Worm (Caenorhabditis elegans) whole organism, young adult: ENCODE results near the gene nhr-246.

Experiments used
- B0336.3 ChIP-seq: fragments of 200-800 bp; sonication (Bioruptor generic); IDR thresholded peaks from 2 replicates; pipeline ENCODE4 v1.3.6; 2022; ENCODE audit warnings: missing genetic modification characterization, missing compliant biosample characterization
- C06A6.2 ChIP-seq: fragments of 200-800 bp; sonication (Bioruptor generic); conservative IDR thresholded peaks from 2 replicates; pipeline ENCODE4 v1.3.6; 2022; ENCODE audit warnings: missing genetic modification characterization, missing compliant biosample characterization
- F22D6.2 ChIP-seq: sonication (generic microtip); optimal IDR thresholded peaks from 2 replicates; lab custom pipeline; 2016; ENCODE audit warnings: mild to moderate bottlenecking, missing genetic modification characterization, missing compliant biosample characterization
- F39B2.1 ChIP-seq: fragments of 200-800 bp; sonication (Bioruptor generic); IDR thresholded peaks from 2 replicates; pipeline ENCODE4 v1.3.6; 2022; ENCODE audit warnings: missing genetic modification reagents, missing genetic modification characterization, missing compliant biosample characterization
- T26A5.8 ChIP-seq: sonication (generic microtip); optimal IDR thresholded peaks from 2 replicates; lab custom pipeline; 2016; ENCODE audit warnings: missing genetic modification characterization, missing compliant biosample characterization
- Y67H2A.10 ChIP-seq: fragments of 200-800 bp; sonication (Bioruptor generic); conservative IDR thresholded peaks from 2 replicates; pipeline ENCODE4 v1.3.6; 2022; ENCODE audit warnings: missing genetic modification reagents, missing genetic modification characterization, missing compliant biosample characterization
- Y79H2A.3 ChIP-seq: fragments of 200-800 bp; sonication (Bioruptor generic); conservative IDR thresholded peaks from 2 replicates; pipeline ENCODE4 v1.3.6; 2022; ENCODE audit warnings: missing genetic modification reagents, missing genetic modification characterization, missing compliant biosample characterization
- Y95B8A.8 ChIP-seq: fragments of 200-800 bp; sonication (Bioruptor generic); IDR thresholded peaks from 2 replicates; pipeline ENCODE4 v1.3.6; 2022; ENCODE audit warnings: missing genetic modification reagents, missing genetic modification characterization, missing compliant biosample characterization
- atf-7 ChIP-seq: sonication (generic microtip); optimal IDR thresholded peaks from 2 replicates; lab custom pipeline; 2017; ENCODE audit warnings: mild to moderate bottlenecking, missing genetic modification characterization, missing compliant biosample characterization
- bed-1 ChIP-seq: fragments of 200-800 bp; sonication (Bioruptor generic); IDR thresholded peaks from 2 replicates; pipeline ENCODE4 v1.3.6; 2022; ENCODE audit warnings: missing genetic modification reagents, missing genetic modification characterization, missing compliant biosample characterization
- cebp-2 ChIP-seq: fragments of 200-800 bp; sonication (Bioruptor generic); IDR thresholded peaks from 2 replicates; pipeline ENCODE4 v1.3.6; 2022; ENCODE audit warnings: missing genetic modification characterization, missing compliant biosample characterization
- ceh-100 ChIP-seq: fragments of 200-800 bp; sonication (Bioruptor generic); IDR thresholded peaks from 2 replicates; pipeline ENCODE4 v1.3.6; 2022; ENCODE audit warnings: missing genetic modification reagents, missing genetic modification characterization, missing compliant biosample characterization
- ceh-79 ChIP-seq: sonication (generic microtip); optimal IDR thresholded peaks from 2 replicates; lab custom pipeline; 2017; ENCODE audit warnings: mild to moderate bottlenecking, missing genetic modification characterization, missing compliant biosample characterization
- ceh-91 ChIP-seq: fragments of 200-800 bp; sonication (Bioruptor generic); IDR thresholded peaks from 2 replicates; pipeline ENCODE4 v1.3.6; 2022; ENCODE audit warnings: missing genetic modification reagents, missing genetic modification characterization, missing compliant biosample characterization
- die-1 ChIP-seq: sonication (generic microtip); optimal IDR thresholded peaks from 2 replicates; lab custom pipeline; 2016; ENCODE audit warnings: missing genotype, mild to moderate bottlenecking, missing genetic modification characterization, missing compliant biosample characterization
- ets-4 ChIP-seq: fragments of 200-800 bp; sonication (Bioruptor generic); optimal IDR thresholded peaks from 2 replicates; lab custom pipeline; 2018; ENCODE audit warnings: mild to moderate bottlenecking, missing genetic modification characterization, missing compliant biosample characterization
- hlh-26 ChIP-seq: fragments of 200-800 bp; sonication (Bioruptor generic); conservative IDR thresholded peaks from 2 replicates; pipeline ENCODE4 v1.3.6; 2022; ENCODE audit warnings: missing genetic modification reagents, missing genetic modification characterization, missing compliant biosample characterization
- hmg-1.2 ChIP-seq: fragments of 200-800 bp; sonication (Bioruptor generic); IDR thresholded peaks from 2 replicates; pipeline ENCODE4 v1.3.6; 2022; ENCODE audit warnings: missing genetic modification reagents, missing genetic modification characterization, missing compliant biosample characterization
- hsf-1 ChIP-seq: fragments of 200-800 bp; sonication (Bioruptor generic); IDR thresholded peaks from 2 replicates; pipeline ENCODE4 v1.3.6; 2022; ENCODE audit warnings: missing genetic modification reagents, missing genetic modification characterization, missing compliant biosample characterization
- let-526 ChIP-seq: fragments of 200-800 bp; sonication (Bioruptor generic); IDR thresholded peaks from 2 replicates; pipeline ENCODE4 v1.3.6; 2022; ENCODE audit warnings: missing genetic modification reagents, missing genetic modification characterization, missing compliant biosample characterization
- lin-35 ChIP-seq, 3 experiments: fragments of 150-350 bp in 2 of 3; sonication (generic microtip) in 1 of 3; optimal IDR thresholded peaks; 2 replicates each; lab custom pipeline; 2014 to 2018; ENCODE audit warnings: missing biosample characterization in 3 of 3, missing genetic modification characterization in 3 of 3, missing genetic modification reagents in 3 of 3
- lsl-1 ChIP-seq: fragments of 200-800 bp; sonication (Bioruptor generic); optimal IDR thresholded peaks from 2 replicates; lab custom pipeline; 2018; ENCODE audit warnings: mild to moderate bottlenecking, missing genetic modification characterization, moderate library complexity, missing compliant biosample characterization
- mcd-1 ChIP-seq: fragments of 200-800 bp; sonication (Bioruptor generic); IDR thresholded peaks from 2 replicates; pipeline ENCODE4 v1.3.6; 2022; ENCODE audit warnings: missing genetic modification reagents, missing genetic modification characterization, missing compliant biosample characterization
- mel-28 ChIP-seq: sonication (generic microtip); optimal IDR thresholded peaks from 2 replicates; lab custom pipeline; 2016; ENCODE audit warnings: borderline replicate concordance, mild to moderate bottlenecking, missing genetic modification characterization, missing compliant biosample characterization
- nfyb-1 ChIP-seq: fragments of 200-800 bp; sonication (Bioruptor generic); IDR thresholded peaks from 2 replicates; pipeline ENCODE4 v1.3.6; 2022; ENCODE audit warnings: missing genetic modification reagents, missing genetic modification characterization, missing compliant biosample characterization
- nhr-179 ChIP-seq: sonication (generic microtip); optimal IDR thresholded peaks from 2 replicates; lab custom pipeline; 2016; ENCODE audit warnings: mild to moderate bottlenecking, missing genetic modification characterization, missing compliant biosample characterization
- nhr-27 ChIP-seq: fragments of 200-800 bp; sonication (Bioruptor generic); optimal IDR thresholded peaks from 2 replicates; lab custom pipeline; 2018; ENCODE audit warnings: mild to moderate bottlenecking, missing genetic modification characterization, moderate library complexity, missing compliant biosample characterization
- nhr-80 ChIP-seq: sonication (generic microtip); optimal IDR thresholded peaks from 2 replicates; lab custom pipeline; 2016; ENCODE audit warnings: missing genetic modification characterization, missing compliant biosample characterization
- pha-4 ChIP-seq: fragments of 150-350 bp; sonication (generic microtip); optimal IDR thresholded peaks from 2 replicates; lab custom pipeline; 2014; ENCODE audit warnings: missing biosample characterization, missing genetic modification reagents, missing genetic modification characterization
- snpc-1.1 ChIP-seq: sonication (generic microtip); optimal IDR thresholded peaks from 2 replicates; lab custom pipeline; 2017; ENCODE audit warnings: missing genetic modification characterization, mild to moderate bottlenecking, missing compliant biosample characterization, antibody characterized with exemption, moderate library complexity, missing genotype, missing genetic modification reagents; ENCODE audit not compliant: insufficient read depth
- somi-1 ChIP-seq: fragments of 200-800 bp; sonication (Bioruptor generic); optimal IDR thresholded peaks from 2 replicates; lab custom pipeline; 2018; ENCODE audit warnings: mild to moderate bottlenecking, missing genetic modification characterization, missing compliant biosample characterization
- sptf-2 ChIP-seq: fragments of 200-800 bp; sonication (Bioruptor generic); optimal IDR thresholded peaks from 2 replicates; lab custom pipeline; 2018; ENCODE audit warnings: mild to moderate bottlenecking, missing genetic modification characterization, missing compliant biosample characterization
- tbp1 ChIP-seq: fragments of 200-800 bp; sonication (Bioruptor generic); optimal IDR thresholded peaks from 2 replicates; lab custom pipeline; 2018; ENCODE audit warnings: mild to moderate bottlenecking, missing genetic modification characterization, missing compliant biosample characterization
- tbx-9 ChIP-seq: sonication (generic microtip); optimal IDR thresholded peaks from 2 replicates; lab custom pipeline; 2016; ENCODE audit warnings: borderline replicate concordance, missing genetic modification characterization, inconsistent platforms, missing compliant biosample characterization
- unc-130 ChIP-seq: sonication (generic microtip); optimal IDR thresholded peaks from 2 replicates; lab custom pipeline; 2016; ENCODE audit warnings: missing genetic modification reagents, missing genetic modification characterization, missing compliant biosample characterization
- zim-3 ChIP-seq: sonication (generic microtip); optimal IDR thresholded peaks from 2 replicates; lab custom pipeline; 2017; ENCODE audit warnings: mild to moderate bottlenecking, missing genetic modification characterization, moderate library complexity, missing compliant biosample characterization
- ztf-18 ChIP-seq: sonication (generic microtip); optimal IDR thresholded peaks from 2 replicates; lab custom pipeline; 2016; ENCODE audit warnings: missing genotype, mild to moderate bottlenecking, missing genetic modification characterization, missing compliant biosample characterization
- ztf-25 ChIP-seq: fragments of 200-800 bp; sonication (Bioruptor generic); IDR thresholded peaks from 2 replicates; pipeline ENCODE4 v1.3.6; 2022; ENCODE audit warnings: missing genetic modification reagents, missing genetic modification characterization, missing compliant biosample characterization

nhr-246 gene

DNA sequence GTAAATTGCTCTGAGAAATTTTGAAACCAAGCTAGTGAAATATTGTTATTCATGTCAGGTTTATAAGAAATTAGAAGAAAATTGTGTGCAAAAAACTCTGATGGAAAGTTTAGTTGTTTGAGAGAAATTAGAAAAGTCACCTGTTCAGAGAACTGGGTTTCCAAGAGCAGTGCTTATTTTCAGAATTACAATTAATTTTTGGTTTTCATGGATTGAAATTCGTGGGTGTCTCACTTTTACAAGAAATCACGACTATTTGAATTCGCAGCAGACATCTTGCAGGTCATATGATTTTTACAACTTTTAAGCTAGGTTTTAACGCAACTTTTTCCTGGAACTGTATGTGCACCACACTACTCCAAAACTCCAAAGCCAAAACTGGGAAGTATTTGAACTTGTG lies 7.3 kb upstream of the nhr-246 start, which contains the start of gene srz-10:
Gene srz-10 (minus strand): TSS at position 88 of the 400 bp plus-strand sequence.
- TF ChIP-seq let-526 (GFP tag; lab: Robert Waterston, UW) (no peak), hlh-26 (GFP tag; lab: Robert Waterston, UW) (no peak)

DNA sequence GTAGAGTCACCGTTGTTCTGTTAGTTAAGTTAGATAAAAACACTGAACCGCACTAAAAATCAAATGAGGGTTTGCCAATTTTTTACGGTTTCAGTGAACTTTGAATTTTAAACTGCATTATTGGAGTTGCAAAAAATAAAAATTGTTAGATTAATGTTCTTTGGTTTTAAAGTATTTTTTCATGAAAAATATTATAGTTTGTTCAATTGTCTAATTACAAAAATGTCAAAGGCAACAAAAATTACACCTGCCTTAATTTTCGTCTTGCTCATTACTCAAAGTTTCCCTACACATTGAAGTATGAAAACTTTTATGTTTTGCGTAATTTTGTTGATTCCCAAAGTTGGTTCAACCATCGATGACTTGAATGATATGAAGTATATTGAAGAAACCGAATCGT lies 5.5 kb upstream of the nhr-246 start, which contains the start of gene irld-62:
Gene irld-62 (plus strand): TSS at position 301 of the 400 bp plus-strand sequence.
- no peak for TF ChIP-seq lin-35 (GFP tag; optimal IDR thresholded peaks at IDR 0.05; lab: Kevin White, UChicago)
- no peak for TF ChIP-seq ztf-25
- TF ChIP-seq nhr-179 (tag; lab: Kevin White, UChicago): no peak
- TF ChIP-seq somi-1: no peak
- no peak for TF ChIP-seq cebp-2 (GFP tag; lab: Robert Waterston, UW)
- TF ChIP-seq die-1 (tag; lab: Kevin White, UChicago): no peak
- TF ChIP-seq hsf-1 (GFP tag; lab: Robert Waterston, UW): no peak
- TF ChIP-seq nhr-27 (tag; lab: Kevin White, UChicago): no peak
- TF ChIP-seq mcd-1 (GFP tag; lab: Robert Waterston, UW): no peak
- no peak for TF ChIP-seq snpc-1.1 (tag; lab: Kevin White, UChicago)
- no peak for TF ChIP-seq bed-1 (GFP tag; lab: Robert Waterston, UW)
- no peak for TF ChIP-seq ceh-100 (GFP tag; lab: Robert Waterston, UW)
- no peak for TF ChIP-seq mel-28 (tag; lab: Kevin White, UChicago)
- TF ChIP-seq Y95B8A.8 (GFP tag; lab: Robert Waterston, UW): no peak

DNA sequence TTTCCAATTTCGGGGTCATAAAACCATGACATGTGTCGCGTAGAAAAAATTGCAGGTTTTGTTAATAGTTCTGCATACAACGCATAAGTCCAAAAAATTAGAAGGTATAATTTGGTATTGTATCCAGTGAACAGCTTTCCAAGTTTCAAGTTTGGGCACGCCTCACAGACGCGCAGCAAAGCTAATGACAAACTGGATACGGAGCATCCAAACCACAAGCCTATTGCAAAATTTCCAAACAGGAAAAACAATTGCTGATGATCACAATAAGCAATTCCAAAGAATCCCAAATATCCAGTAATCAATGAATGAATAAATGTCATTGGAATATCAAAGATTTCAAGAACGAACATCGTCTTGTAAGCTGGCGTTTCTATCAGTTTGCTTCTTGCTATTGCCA lies 2.7 kb upstream of the nhr-246 start:
- TF ChIP-seq somi-1 (no peak), T26A5.8 (tag; lab: Kevin White, UChicago) (no peak), Y67H2A.10 (GFP tag; lab: Robert Waterston, UW) (no peak), ztf-18 (tag; lab: Kevin White, UChicago) (no peak), lsl-1 (GFP tag; lab: Kevin White, UChicago) (no peak), unc-130 (GFP tag; lab: Kevin White, UChicago) (no peak), F22D6.2 (tag; lab: Kevin White, UChicago) (no peak), F39B2.1 (no peak), tbx-9 (tag; lab: Kevin White, UChicago) (no peak), B0336.3 (GFP tag; lab: Robert Waterston, UW) (no peak), tbp1 (GFP tag; lab: Kevin White, UChicago) (no peak)
- TF ChIP-seq, all 124 proteins: peak for 0

DNA sequence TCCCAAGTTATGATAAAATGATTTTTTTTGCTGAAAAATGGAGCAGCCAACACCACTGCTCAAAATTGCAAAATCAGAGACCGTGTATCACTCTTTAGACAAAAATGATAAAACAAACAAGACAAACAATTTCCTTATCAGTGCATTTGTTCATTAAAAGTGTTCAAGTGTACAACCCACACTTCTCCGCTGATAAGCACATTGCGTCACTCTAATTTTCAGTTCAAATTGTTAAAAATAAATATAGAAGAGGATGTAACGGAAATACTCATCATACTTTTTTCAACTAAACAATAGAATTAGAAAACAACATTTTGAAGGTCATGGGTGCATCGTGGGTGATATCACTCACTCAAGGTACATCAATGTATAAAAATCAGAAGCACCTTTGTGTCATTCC lies 2.4 kb downstream of the nhr-246 start, which contains the start of gene nhr-291:
Gene nhr-291 (plus strand): TSS at position 324 of the 400 bp plus-strand sequence.
- TF ChIP-seq Y79H2A.3 (no peak), atf-7 (peak; percentile 18), sptf-2 (GFP tag; lab: Kevin White, UChicago) (no peak), C06A6.2 (GFP tag; lab: Robert Waterston, UW) (no peak), ets-4 (GFP tag; lab: Kevin White, UChicago) (peak; percentile 36), ceh-91 (GFP tag; lab: Robert Waterston, UW) (no peak), nfyb-1 (GFP tag; lab: Robert Waterston, UW) (no peak), zim-3 (tag; lab: Kevin White, UChicago) (no peak), nhr-80 (tag; lab: Kevin White, UChicago) (peak; percentile 93), pha-4 (peak; percentile 89), hmg-1.2 (GFP tag; lab: Robert Waterston, UW) (no peak), ceh-79 (tag; lab: Kevin White, UChicago) (no peak)
